Fruit fly (Drosophila melanogaster) whole organism, wandering third instar larva: ENCODE data around the gene RpS14a.

Experiments
- Abd-B ChIP-seq: fragments of >200 bp; optimal IDR thresholded peaks from 2 replicates; lab custom pipeline; 2017; ENCODE audit warnings: missing biosample characterization, missing genetic modification characterization
- CG32264 ChIP-seq: fragments of 200-800 bp; sonication (Bioruptor generic); optimal IDR thresholded peaks from 2 replicates; lab custom pipeline; 2016; ENCODE audit warnings: missing biosample characterization, missing genetic modification characterization
- CG9705 ChIP-seq: fragments of 200-800 bp; sonication (Bioruptor generic); optimal IDR thresholded peaks from 2 replicates; lab custom pipeline; 2018; ENCODE audit warnings: missing biosample characterization, mild to moderate bottlenecking, missing genetic modification characterization
- CrebA ChIP-seq: fragments of 200-800 bp; sonication (Bioruptor generic); optimal IDR thresholded peaks from 2 replicates; lab custom pipeline; 2016; ENCODE audit warnings: missing biosample characterization, mild to moderate bottlenecking, missing genetic modification characterization, borderline replicate concordance
- Dfd ChIP-seq: fragments of >200 bp; optimal IDR thresholded peaks from 2 replicates; lab custom pipeline; 2017; ENCODE audit warnings: missing biosample characterization, missing genetic modification characterization
- Dif ChIP-seq: fragments of 200-275, 200-300 bp; sonication (Bioruptor generic); optimal IDR thresholded peaks from 2 replicates; lab custom pipeline; 2018; ENCODE audit warnings: missing biosample characterization, missing genetic modification characterization; ENCODE audit not compliant: partially characterized antibody
- GATAd ChIP-seq: sonication (Bioruptor generic); optimal IDR thresholded peaks from 2 replicates; lab custom pipeline; 2016; ENCODE audit warnings: missing biosample characterization, missing genetic modification characterization
- HLH106 ChIP-seq: fragments of 200-800 bp; optimal IDR thresholded peaks from 3 replicates; lab custom pipeline; 2019; ENCODE audit warnings: missing biosample characterization, mild to moderate bottlenecking, missing genetic modification characterization, moderate library complexity
- Hnf4 ChIP-seq: fragments of 200-800 bp; sonication (Bioruptor generic); optimal IDR thresholded peaks from 2 replicates; lab custom pipeline; 2016; ENCODE audit warnings: missing biosample characterization, mild to moderate bottlenecking, missing genetic modification characterization
- Hr78 ChIP-seq: fragments of >200 bp; optimal IDR thresholded peaks from 2 replicates; lab custom pipeline; 2017; ENCODE audit warnings: missing biosample characterization, missing genetic modification characterization
- Hr83 ChIP-seq: fragments of 200-300 bp; sonication (Bioruptor generic); optimal IDR thresholded peaks from 2 replicates; lab custom pipeline; 2016; ENCODE audit warnings: missing biosample characterization, mild to moderate bottlenecking, missing genetic modification characterization, moderate library complexity; ENCODE audit not compliant: poor library complexity, severe bottlenecking
- Jra ChIP-seq: sonication (Bioruptor generic); optimal IDR thresholded peaks from 2 replicates; lab custom pipeline; 2016; ENCODE audit warnings: missing biosample characterization, missing genetic modification characterization
- Mio ChIP-seq: sonication (Bioruptor generic); optimal IDR thresholded peaks from 2 replicates; lab custom pipeline; 2016; ENCODE audit warnings: missing biosample characterization, missing genetic modification characterization
- Myc ChIP-seq: fragments of >200 bp; optimal IDR thresholded peaks from 2 replicates; lab custom pipeline; 2017
- N ChIP-seq: fragments of >200 bp; optimal IDR thresholded peaks from 2 replicates; lab custom pipeline; 2018; ENCODE audit warnings: missing biosample characterization, missing external identifiers, missing genetic modification characterization
- OdsH ChIP-seq: fragments of 200-800 bp; sonication (Bioruptor generic); optimal IDR thresholded peaks from 2 replicates; lab custom pipeline; 2016; ENCODE audit warnings: missing biosample characterization, mild to moderate bottlenecking, missing genetic modification characterization
- Rel ChIP-seq, 2 experiments: fragments of 200-800 bp; sonication (Bioruptor generic) in 1 of 2; optimal IDR thresholded peaks; 2 replicates in 1 of 2; 3 replicates in 1 of 2; lab custom pipeline; 2016 to 2019; ENCODE audit warnings: mild to moderate bottlenecking in 2 of 2, missing biosample characterization in 2 of 2, missing genetic modification characterization in 2 of 2, moderate library complexity in 1 of 2
- Sp1 ChIP-seq: fragments of 200-800 bp; sonication (Bioruptor generic); optimal IDR thresholded peaks from 3 replicates; lab custom pipeline; 2019; ENCODE audit warnings: missing biosample characterization, mild to moderate bottlenecking, missing genetic modification characterization, moderate library complexity
- Vsx2 ChIP-seq: fragments of 200-300, 225-300 bp; sonication (Bioruptor generic); optimal IDR thresholded peaks from 2 replicates; lab custom pipeline; 2018; ENCODE audit warnings: missing biosample characterization, missing genetic modification characterization; ENCODE audit not compliant: partially characterized antibody
- br ChIP-seq: fragments of 200-800 bp; sonication (Bioruptor generic); optimal IDR thresholded peaks from 2 replicates; lab custom pipeline; 2016; ENCODE audit warnings: missing biosample characterization, missing genetic modification characterization
- brk ChIP-seq: fragments of 200-800 bp; sonication (Bioruptor generic); optimal IDR thresholded peaks from 2 replicates; lab custom pipeline; 2016; ENCODE audit warnings: missing biosample characterization, mild to moderate bottlenecking, missing genetic modification characterization
- dl ChIP-seq, 2 experiments: fragments of 175-275, 200-275 bp in 1 of 2; fragments of 200-275 bp in 1 of 2; sonication (Bioruptor generic); optimal IDR thresholded peaks; lab custom pipeline; 2018; ENCODE audit warnings: mild to moderate bottlenecking in 2 of 2, missing biosample characterization in 2 of 2, missing genetic modification characterization in 2 of 2, moderate library complexity in 2 of 2; ENCODE audit not compliant: partially characterized antibody in 2 of 2, insufficient read depth in 1 of 2
- dmrt93B ChIP-seq: fragments of 200-800 bp; sonication (Bioruptor generic); optimal IDR thresholded peaks from 2 replicates; lab custom pipeline; 2018; ENCODE audit warnings: missing biosample characterization, mild to moderate bottlenecking, missing genetic modification characterization
- dsf ChIP-seq: sonication (Bioruptor generic); optimal IDR thresholded peaks from 2 replicates; lab custom pipeline; 2016; ENCODE audit warnings: missing biosample characterization, missing genetic modification characterization, borderline replicate concordance
- ey ChIP-seq: fragments of 200-800 bp; sonication (Bioruptor generic); optimal IDR thresholded peaks from 2 replicates; lab custom pipeline; 2016; ENCODE audit warnings: missing biosample characterization, missing genetic modification characterization
- foxo ChIP-seq, 2 experiments: fragments of 200-800 bp; sonication (Bioruptor generic); optimal IDR thresholded peaks; 2 replicates in 1 of 2; 3 replicates in 1 of 2; lab custom pipeline; 2016 to 2017; ENCODE audit warnings: missing biosample characterization in 2 of 2, missing genetic modification characterization in 2 of 2
- fru ChIP-seq: fragments of 200-800 bp; sonication (Bioruptor generic); optimal IDR thresholded peaks from 3 replicates; lab custom pipeline; 2016; ENCODE audit warnings: missing biosample characterization, mild to moderate bottlenecking, missing genetic modification characterization
- h ChIP-seq: fragments of 200-800 bp; sonication (Bioruptor generic); optimal IDR thresholded peaks from 3 replicates; lab custom pipeline; 2016; ENCODE audit warnings: missing biosample characterization, mild to moderate bottlenecking, missing genetic modification characterization
- jim ChIP-seq: fragments of 175-275, 200-325 bp; sonication (Bioruptor generic); optimal IDR thresholded peaks from 2 replicates; lab custom pipeline; 2016; ENCODE audit warnings: missing biosample characterization, mild to moderate bottlenecking, missing genetic modification characterization
- lola ChIP-seq: fragments of >200 bp; optimal IDR thresholded peaks from 2 replicates; lab custom pipeline; 2017; ENCODE audit warnings: missing biosample characterization, missing genetic modification characterization
- pan ChIP-seq: fragments of >200 bp; optimal IDR thresholded peaks from 2 replicates; lab custom pipeline; 2017
- psq ChIP-seq: fragments of 200-800 bp; sonication (Bioruptor generic); optimal IDR thresholded peaks from 3 replicates; lab custom pipeline; 2017; ENCODE audit warnings: missing biosample characterization, mild to moderate bottlenecking, missing genetic modification characterization, moderate library complexity
- rgr ChIP-seq: fragments of 200-800 bp; sonication (Bioruptor generic); optimal IDR thresholded peaks from 3 replicates; lab custom pipeline; 2016; ENCODE audit warnings: missing biosample characterization, mild to moderate bottlenecking, missing genetic modification characterization
- sage ChIP-seq: fragments of 200-800 bp; sonication (Bioruptor generic); optimal IDR thresholded peaks from 2 replicates; lab custom pipeline; 2016; ENCODE audit warnings: missing biosample characterization, mild to moderate bottlenecking, missing genetic modification characterization
- sv ChIP-seq: fragments of 200-800 bp; sonication (Bioruptor generic); optimal IDR thresholded peaks from 3 replicates; lab custom pipeline; 2016; ENCODE audit warnings: missing biosample characterization, missing genetic modification characterization
- tai ChIP-seq: sonication (Bioruptor generic); optimal IDR thresholded peaks from 2 replicates; lab custom pipeline; 2016; ENCODE audit warnings: missing biosample characterization, missing genetic modification characterization
- usp ChIP-seq: fragments of >200 bp; optimal IDR thresholded peaks from 2 replicates; lab custom pipeline; 2017; ENCODE audit warnings: missing biosample characterization, missing genetic modification characterization
- woc ChIP-seq: sonication (Bioruptor generic); optimal IDR thresholded peaks from 2 replicates; lab custom pipeline; 2016; ENCODE audit warnings: missing biosample characterization, mild to moderate bottlenecking, missing genetic modification characterization

The RpS14a gene

DNA sequence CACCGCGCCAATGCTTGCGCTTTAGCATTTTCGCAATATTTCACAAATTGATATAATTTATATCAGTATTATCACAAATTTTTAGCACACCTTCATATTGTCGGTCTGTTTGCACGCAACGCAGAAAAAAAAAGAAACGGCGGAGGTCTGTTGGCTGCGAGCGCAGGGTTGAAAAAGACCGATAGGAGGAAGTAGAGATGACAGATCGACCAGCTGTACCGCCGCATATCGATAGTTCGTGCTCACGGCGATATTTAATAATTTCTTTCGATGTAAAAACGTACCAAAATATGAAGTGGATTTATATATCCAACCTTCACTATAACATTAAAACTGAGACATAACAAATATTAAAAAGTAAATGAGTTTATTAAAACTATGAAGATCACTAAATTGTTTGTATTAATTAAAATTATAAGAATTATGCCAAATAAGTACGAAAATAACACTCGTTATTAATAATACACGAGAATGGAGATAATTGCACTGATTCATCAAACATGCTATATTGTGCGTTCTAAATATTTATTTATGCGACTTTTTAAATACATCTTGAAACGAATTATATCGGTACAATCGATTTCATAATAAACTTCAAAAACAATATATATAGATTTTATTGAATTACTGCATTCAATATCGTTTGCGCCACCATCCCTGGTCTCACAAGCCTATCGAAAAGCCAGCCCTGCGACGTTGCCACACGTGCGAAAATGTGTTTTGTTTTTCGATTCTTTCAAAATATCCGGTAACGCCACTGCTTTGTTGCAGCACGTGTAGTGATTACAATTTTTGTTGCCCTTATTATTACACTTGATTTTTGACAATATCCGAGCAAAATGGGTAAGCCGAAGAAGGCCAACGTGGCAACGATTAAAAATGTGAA lies 32.1 kb upstream of the RpS14a start, which contains the start of the genes RpS6 and bys:
Gene RpS6, minus strand, starts transcription at position 179 of the 886 bp plus-strand sequence.
Gene bys, plus strand, starts transcription at position 728 of the 886 bp plus-strand sequence.
- no peak for TF ChIP-seq Dfd
- TF ChIP-seq CG32264 (GFP tag; lab: Kevin White, UChicago): no peak
- TF ChIP-seq Hr78 (GFP tag; lab: Kevin White, UChicago): no peak
- peak; percentile 47 for TF ChIP-seq Myc (lab: Kevin White, UChicago)
- TF ChIP-seq dsf (GFP tag; lab: Kevin White, UChicago): peak; percentile 44
- peak; percentile 7 for TF ChIP-seq ey (GFP tag; lab: Kevin White, UChicago)
- TF ChIP-seq Hr83 (GFP tag; lab: Kevin White, UChicago): peak; percentile 93
- no peak for TF ChIP-seq pan (lab: Kevin White, UChicago)
- peak; percentile 40 for TF ChIP-seq dmrt93B
- TF ChIP-seq woc: peak; percentile 63
- peak; percentile 39 for TF ChIP-seq sv (GFP tag; lab: Kevin White, UChicago)
- TF ChIP-seq jim (GFP tag; lab: Kevin White, UChicago): peak; percentile 57
- peak; percentile 48 for TF ChIP-seq br (GFP tag; lab: Kevin White, UChicago)
- peak; percentile 67 for TF ChIP-seq rgr
- peak; percentile 19 for TF ChIP-seq fru (GFP tag; lab: Kevin White, UChicago)
- TF ChIP-seq lola (GFP tag; lab: Kevin White, UChicago): no peak
- no peak for TF ChIP-seq Mio (GFP tag; lab: Kevin White, UChicago)
- peak; percentile 60 for TF ChIP-seq Hnf4 (GFP tag; lab: Kevin White, UChicago)
- TF ChIP-seq N (GFP tag; lab: Kevin White, UChicago): no peak
- TF ChIP-seq OdsH (GFP tag; lab: Kevin White, UChicago): peak; percentile 19
- TF ChIP-seq Rel (GFP tag; optimal IDR thresholded peaks at IDR 0.05; lab: Kevin White, UChicago): no peak
- TF ChIP-seq Rel (tag; optimal IDR thresholded peaks at IDR 0.05; lab: Kevin White, UChicago): no peak
- TF ChIP-seq Vsx2 (GFP tag; lab: Kevin White, UChicago): no peak
- TF ChIP-seq foxo (GFP tag; optimal IDR thresholded peaks at IDR 0.05; lab: Kevin White, UChicago): peak in 1 of 2 experiments; percentile 43
- peak in 1 of 2 experiments; percentile 6 for TF ChIP-seq dl (GFP tag; optimal IDR thresholded peaks at IDR 0.05; lab: Kevin White, UChicago; ENCODE audit: insufficient read depth in 1 of 2, partially characterized antibody in 2 of 2)
- TF ChIP-seq Abd-B (GFP tag; lab: Kevin White, UChicago): no peak
- peak; percentile 10 for TF ChIP-seq Jra (GFP tag; lab: Kevin White, UChicago)
- peak; percentile 43 for TF ChIP-seq HLH106
- peak; percentile 45 for TF ChIP-seq brk (GFP tag; lab: Kevin White, UChicago)
- TF ChIP-seq psq: peak; percentile 31
- peak; percentile 41 for TF ChIP-seq Dif (GFP tag; lab: Kevin White, UChicago)
- TF ChIP-seq h (GFP tag; lab: Kevin White, UChicago): peak; percentile 38
- no peak for TF ChIP-seq CrebA (GFP tag; lab: Kevin White, UChicago)
- peak; percentile 64 for TF ChIP-seq Sp1 (GFP tag; lab: Kevin White, UChicago)
- no peak for TF ChIP-seq usp (GFP tag; lab: Kevin White, UChicago)
- TF ChIP-seq CG9705 (GFP tag; lab: Kevin White, UChicago): peak; percentile 19
- peak; percentile 33 for TF ChIP-seq GATAd (GFP tag; lab: Kevin White, UChicago)
- TF ChIP-seq sage (GFP tag; lab: Kevin White, UChicago): peak; percentile 7
- no peak for TF ChIP-seq tai
